Fruit fly (Drosophila melanogaster): ENCODE results near the gene drd.

Gene drd

DNA sequence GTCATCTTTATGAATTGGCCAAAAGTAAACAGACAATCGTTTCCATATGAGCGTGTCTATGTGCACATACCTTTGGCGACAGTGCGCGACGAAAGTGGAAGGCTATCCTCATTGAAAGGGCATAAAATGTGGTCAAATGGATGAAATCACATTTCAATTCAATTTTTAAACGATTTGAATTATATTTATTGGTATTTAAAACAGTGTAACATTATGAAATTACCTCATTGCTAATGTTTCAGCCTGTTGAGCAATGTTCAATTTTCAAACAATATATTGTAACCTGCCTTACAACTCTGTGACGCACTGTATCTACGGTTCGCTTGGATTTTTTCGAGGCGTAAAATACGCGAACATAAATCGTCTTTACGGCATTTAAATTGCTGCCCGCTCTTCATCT, 5.4 kb upstream of the drd start (continued):
- no peak for TF ChIP-seq oc (tag; optimal IDR thresholded peaks at IDR 0.05)
- TF ChIP-seq sisA (GFP tag; IDR thresholded peaks at IDR 0.05), result peak; percentile 40
- peak; percentile 57 for TF ChIP-seq CG15269 (tag; optimal IDR thresholded peaks at IDR 0.05)
- TF ChIP-seq scrt (GFP tag; optimal IDR thresholded peaks at IDR 0.05), result peak; percentile 11
- no peak for TF ChIP-seq CG16779 (GFP tag; IDR thresholded peaks at IDR 0.05)
- TF ChIP-seq CTCF (GFP tag; optimal IDR thresholded peaks at IDR 0.05), result no peak
- TF ChIP-seq CG6689 (GFP tag; IDR thresholded peaks at IDR 0.05), result 0 out of 2 replicates have a peak, but pooled peaks have one; percentile 46
- TF ChIP-seq Scr (GFP tag; IDR thresholded peaks at IDR 0.05; ENCODE audit: partially characterized antibody), result no peak
- TF ChIP-seq ro (GFP tag; IDR thresholded peaks at IDR 0.05), result no peak
- TF ChIP-seq dm (GFP tag; optimal IDR thresholded peaks at IDR 0.05), result no peak
- no peak for TF ChIP-seq tna (GFP tag; IDR thresholded peaks at IDR 0.05; ENCODE audit: partially characterized antibody)
- TF ChIP-seq CG11093 (GFP tag; IDR thresholded peaks at IDR 0.05), result 0 out of 3 replicates have a peak, but pooled peaks have one; percentile 20
- no peak for TF ChIP-seq onecut (GFP tag; IDR thresholded peaks at IDR 0.05)
- no peak for TF ChIP-seq HLH3B (GFP tag; IDR thresholded peaks at IDR 0.05)
- TF ChIP-seq CG15073 (GFP tag; optimal IDR thresholded peaks at IDR 0.05), result no peak
- no peak for TF ChIP-seq Asciz (GFP tag; optimal IDR thresholded peaks at IDR 0.05)
- peak; percentile 21 for TF ChIP-seq CG12071 (GFP tag; optimal IDR thresholded peaks at IDR 0.05)
- TF ChIP-seq Nf-YB (GFP tag; optimal IDR thresholded peaks at IDR 0.05), result no peak
- TF ChIP-seq mam (GFP tag; optimal IDR thresholded peaks at IDR 0.05), result peak; percentile 54
- no peak for TF ChIP-seq CG3726 (GFP tag; IDR thresholded peaks at IDR 0.05)
- peak; percentile 73 for TF ChIP-seq dysf (GFP tag; IDR thresholded peaks at IDR 0.05)
- no peak for TF ChIP-seq bsh (GFP tag; optimal IDR thresholded peaks at IDR 0.05)

DNA sequence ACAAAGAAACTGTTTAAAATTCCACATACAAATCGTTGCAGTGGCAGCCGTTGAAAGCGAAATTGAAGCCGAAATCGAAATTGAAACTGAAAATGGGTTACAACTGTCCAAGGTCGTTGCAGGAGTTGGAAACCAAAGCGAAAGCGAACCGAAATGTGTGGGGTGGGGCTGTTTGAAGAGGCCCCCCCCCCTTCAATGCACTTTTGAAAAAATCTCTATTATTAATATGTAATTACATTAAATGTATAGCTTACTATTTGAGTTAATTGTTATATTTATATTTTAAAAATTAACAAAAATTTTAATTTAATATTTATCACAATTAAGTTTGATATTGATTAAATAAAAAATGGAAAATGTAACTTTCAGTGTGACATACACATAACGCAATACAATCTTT, 3.8 kb upstream of the drd start:
- no peak for TF ChIP-seq ems (GFP tag; optimal IDR thresholded peaks at IDR 0.05)
- TF ChIP-seq fu2 (GFP tag; optimal IDR thresholded peaks at IDR 0.05), result no peak
- TF ChIP-seq CG32532 (GFP tag; IDR thresholded peaks at IDR 0.05), result no peak
- no peak for TF ChIP-seq CG10462 (GFP tag; optimal IDR thresholded peaks at IDR 0.05)
- no peak for TF ChIP-seq prd (optimal IDR thresholded peaks at IDR 0.05)
- peak; percentile 16; the same call in 1 of the 3 replicates for TF ChIP-seq prd (GFP tag; IDR thresholded peaks at IDR 0.05)
- no peak for TF ChIP-seq CG16863 (GFP tag; optimal IDR thresholded peaks at IDR 0.05)
- TF ChIP-seq CG15514 (GFP tag; optimal IDR thresholded peaks at IDR 0.05), result no peak
- TF ChIP-seq lab (GFP tag; optimal IDR thresholded peaks at IDR 0.05), result no peak
- no peak for TF ChIP-seq sna (GFP tag; IDR thresholded peaks at IDR 0.05; ENCODE audit: partially characterized antibody)
- no peak for TF ChIP-seq Hmr (GFP tag; optimal IDR thresholded peaks at IDR 0.05)
- no peak for TF ChIP-seq CG8478 (optimal IDR thresholded peaks at IDR 0.05)
- no peak for TF ChIP-seq CG3726 (GFP tag; IDR thresholded peaks at IDR 0.05)
- no peak for TF ChIP-seq hth (optimal IDR thresholded peaks at IDR 0.05)
- no peak for TF ChIP-seq Adf1 (GFP tag; IDR thresholded peaks at IDR 0.05)
- no peak for TF ChIP-seq so (GFP tag; IDR thresholded peaks at IDR 0.05)
- no peak for TF ChIP-seq CG6854 (GFP tag; optimal IDR thresholded peaks at IDR 0.05)
- no peak for TF ChIP-seq Drgx (GFP tag; IDR thresholded peaks at IDR 0.05)
- no peak for TF ChIP-seq CG9817 (tag; optimal IDR thresholded peaks at IDR 0.05)
- TF ChIP-seq da (GFP tag; optimal IDR thresholded peaks at IDR 0.05), result no peak
- no peak for TF ChIP-seq Nf-YA (GFP tag; IDR thresholded peaks at IDR 0.05)
- no peak for TF ChIP-seq yki (optimal IDR thresholded peaks at IDR 0.05)
- no peak for TF ChIP-seq Awh (GFP tag; IDR thresholded peaks at IDR 0.05)
- TF ChIP-seq D19A (tag; optimal IDR thresholded peaks at IDR 0.05), result peak; percentile 41
- no peak for TF ChIP-seq Rx (GFP tag; IDR thresholded peaks at IDR 0.05)
- TF ChIP-seq sc (optimal IDR thresholded peaks at IDR 0.05), result no peak
- no peak for TF ChIP-seq sc (GFP tag; optimal IDR thresholded peaks at IDR 0.05)
- no peak for TF ChIP-seq ATbp (GFP tag; optimal IDR thresholded peaks at IDR 0.05)
- TF ChIP-seq CG34422 (GFP tag; IDR thresholded peaks at IDR 0.05), result no peak
- TF ChIP-seq CG10654 (GFP tag; optimal IDR thresholded peaks at IDR 0.05), result no peak
- peak; percentile 73 for TF ChIP-seq CG11504 (tag; optimal IDR thresholded peaks at IDR 0.05)
- TF ChIP-seq ERR (GFP tag; optimal IDR thresholded peaks at IDR 0.05), result no peak
- no peak for TF ChIP-seq hb (GFP tag; IDR thresholded peaks at IDR 0.05; ENCODE audit: partially characterized antibody)
- no peak for TF ChIP-seq Atf6 (GFP tag; IDR thresholded peaks at IDR 0.05)
